Fruit fly (Drosophila melanogaster) whole organism, embryonic: ENCODE measurements around the gene CG32170.
A peak's percentile ranks its signal among the peaks of the same experiment; 100 is the strongest.

Experiments
- Atf-2 ChIP-seq: fragments of 200-800 bp; sonication (Bioruptor generic); optimal IDR thresholded peaks from 2 replicates; lab custom pipeline; 2016; ENCODE audit warnings: missing biosample characterization, missing genetic modification characterization
- Awh ChIP-seq: fragments of 200-800 bp; sonication (Bioruptor generic); IDR thresholded peaks from 2 replicates; pipeline ENCODE4, ENCODE4 v1.3.6; 2022; ENCODE audit warnings: missing biosample characterization, missing genetic modification characterization
- CG11085 ChIP-seq: fragments of 200-800 bp; sonication (Bioruptor generic); IDR thresholded peaks from 2 replicates; pipeline ENCODE4 v1.3.6; 2022; ENCODE audit warnings: missing biosample characterization, missing genetic modification characterization
- CG15011 ChIP-seq: fragments of 200-800 bp; sonication (Bioruptor generic); optimal IDR thresholded peaks from 3 replicates; lab custom pipeline; 2018; ENCODE audit warnings: missing biosample characterization, mild to moderate bottlenecking, missing genetic modification characterization
- CG16779 ChIP-seq: fragments of 200-800 bp; sonication (Bioruptor generic); IDR thresholded peaks from 2 replicates; pipeline ENCODE4 v1.3.6; 2022; ENCODE audit warnings: missing biosample characterization, missing genetic modification characterization
- CG6854 ChIP-seq: fragments of 200-800 bp; sonication (Bioruptor generic); optimal IDR thresholded peaks from 3 replicates; lab custom pipeline; 2017; ENCODE audit warnings: missing biosample characterization, mild to moderate bottlenecking, missing genetic modification characterization
- CTCF ChIP-seq: fragments of 200-800 bp; sonication (Bioruptor generic); optimal IDR thresholded peaks from 2 replicates; lab custom pipeline; 2017; ENCODE audit warnings: missing biosample characterization, mild to moderate bottlenecking, missing genetic modification characterization, moderate library complexity
- Rx ChIP-seq: fragments of 200-800 bp; sonication (Bioruptor generic); IDR thresholded peaks from 2 replicates; pipeline ENCODE4 v1.3.6; 2022; ENCODE audit warnings: missing biosample characterization, missing genetic modification characterization
- chinmo ChIP-seq: fragments of 200-800 bp; sonication (Bioruptor generic); IDR thresholded peaks from 4 replicates; pipeline ENCODE4 v1.3.6; 2022; ENCODE audit warnings: missing biosample characterization, missing genetic modification characterization; ENCODE audit not compliant: partially characterized antibody
- grn ChIP-seq: fragments of 200-800 bp; sonication (Bioruptor generic); optimal IDR thresholded peaks from 3 replicates; lab custom pipeline; 2017; ENCODE audit warnings: missing biosample characterization, missing genetic modification characterization
- gsb-n ChIP-seq: fragments of 200-800 bp; sonication (Bioruptor generic); optimal IDR thresholded peaks from 3 replicates; lab custom pipeline; 2018; ENCODE audit warnings: missing biosample characterization, mild to moderate bottlenecking, missing genetic modification characterization
- ssp ChIP-seq: fragments of 200-800 bp; sonication (Bioruptor generic); IDR thresholded peaks from 2 replicates; pipeline ENCODE4 v1.3.6; 2022; ENCODE audit warnings: missing biosample characterization, missing genetic modification characterization
- usp ChIP-seq: fragments of >200 bp; optimal IDR thresholded peaks from 2 replicates; lab custom pipeline; 2017; ENCODE audit warnings: missing biosample characterization, missing genetic modification characterization

DNA sequence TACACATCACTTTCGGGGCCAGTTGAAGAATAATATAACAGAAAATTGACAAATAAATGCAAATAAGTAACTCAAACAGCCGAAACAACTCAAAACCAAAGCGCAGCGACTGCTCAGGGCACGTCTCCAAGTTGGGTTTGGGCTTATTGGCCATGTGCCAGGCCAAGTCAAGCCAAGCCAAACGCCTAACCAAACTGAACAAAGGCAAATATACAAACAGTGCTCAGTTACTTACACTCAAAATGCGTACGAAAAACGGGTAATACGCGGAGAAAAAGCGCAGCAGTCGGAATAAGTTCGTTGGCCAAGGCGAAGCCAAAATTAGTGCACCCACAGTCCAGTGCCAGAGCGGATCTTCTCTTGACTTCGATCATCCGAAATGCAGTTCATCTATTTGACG, 45.8 kb downstream of the CG32170 start, which contains the start of gene CG13028:
- TF ChIP-seq CG15011 (GFP tag; lab: Kevin White, UChicago) (no peak), CTCF (GFP tag; lab: Kevin White, UChicago) (no peak), Awh (GFP tag; lab: Robert Waterston, UW) (no peak), chinmo (0 out of 4 replicates have a peak, but pooled peaks have one; percentile 35), ssp (no peak), CG16779 (GFP tag; lab: Robert Waterston, UW) (no peak), CG6854 (GFP tag; lab: Kevin White, UChicago) (no peak), grn (GFP tag; lab: Kevin White, UChicago) (no peak), Atf-2 (GFP tag; lab: Kevin White, UChicago) (no peak), usp (GFP tag; lab: Kevin White, UChicago) (no peak), CG11085 (GFP tag; lab: Robert Waterston, UW) (no peak), Rx (GFP tag; lab: Robert Waterston, UW) (no peak), gsb-n (tag; lab: Kevin White, UChicago) (no peak)
